Worm (Caenorhabditis elegans) whole organism, L1 larva: ENCODE measurements around the gene sid-1.
A peak's percentile ranks its signal among the peaks of the same experiment; 100 is the strongest.

Source experiments
- C16A3.4 ChIP-seq: fragments of 150-350 bp; optimal IDR thresholded peaks from 2 replicates; lab custom pipeline; 2014; ENCODE audit warnings: missing biosample characterization, missing genetic modification characterization
- aha-1 ChIP-seq: fragments of 150-350 bp; optimal IDR thresholded peaks from 2 replicates; lab custom pipeline; 2014; ENCODE audit warnings: missing biosample characterization, missing genetic modification characterization
- aly-2 ChIP-seq: fragments of 150-350 bp; optimal IDR thresholded peaks from 2 replicates; lab custom pipeline; 2014; ENCODE audit warnings: missing biosample characterization, missing genetic modification characterization
- blmp-1 ChIP-seq: fragments of 150-350 bp; optimal IDR thresholded peaks from 2 replicates; lab custom pipeline; 2014; ENCODE audit warnings: missing biosample characterization, missing genetic modification characterization
- ceh-63 ChIP-seq: fragments of 200-800 bp; sonication (Bioruptor generic); optimal IDR thresholded peaks from 2 replicates; lab custom pipeline; 2018; ENCODE audit warnings: mild to moderate bottlenecking, missing genetic modification characterization, missing compliant biosample characterization
- ceh-82 ChIP-seq, 3 experiments: fragments of 150-350 bp in 1 of 3; sonication (generic microtip) in 2 of 3; optimal IDR thresholded peaks; 2 replicates each; lab custom pipeline; 2014 to 2017; ENCODE audit warnings: missing biosample characterization in 3 of 3, missing genetic modification characterization in 3 of 3
- dpl-1 ChIP-seq, 3 experiments: fragments of 150-350 bp in 2 of 3; sonication (generic microtip) in 1 of 3; optimal IDR thresholded peaks; 2 replicates each; lab custom pipeline; 2014 to 2017; ENCODE audit warnings: missing biosample characterization in 3 of 3, missing genetic modification characterization in 3 of 3, missing genetic modification reagents in 3 of 3
- dsc-1 ChIP-seq: sonication (generic microtip); optimal IDR thresholded peaks from 2 replicates; lab custom pipeline; 2016; ENCODE audit warnings: mild to moderate bottlenecking, missing genetic modification characterization, missing compliant biosample characterization
- efl-1 ChIP-seq, 4 experiments: fragments of 150-350 bp; optimal IDR thresholded peaks in 3 of 4; peaks in 1 of 4; 1 replicate in 1 of 4; 2 replicates in 3 of 4; lab custom pipeline; 2014; ENCODE audit warnings: missing biosample characterization in 2 of 4, missing genetic modification characterization in 2 of 4, missing genetic modification reagents in 2 of 4
- elt-3 ChIP-seq, 6 experiments: fragments of 150-350 bp in 1 of 6; sonication (generic microtip); optimal IDR thresholded peaks; 2 replicates each; lab custom pipeline; 2017 to 2018; ENCODE audit warnings: missing biosample characterization in 6 of 6, missing genetic modification characterization in 6 of 6, inconsistent platforms in 1 of 6
- fkh-10 ChIP-seq: sonication (generic microtip); optimal IDR thresholded peaks from 2 replicates; lab custom pipeline; 2017; ENCODE audit warnings: missing biosample characterization, missing genetic modification reagents, missing genetic modification characterization
- fkh-8 ChIP-seq: sonication (generic microtip); optimal IDR thresholded peaks from 2 replicates; lab custom pipeline; 2016; ENCODE audit warnings: mild to moderate bottlenecking, missing genetic modification characterization, missing compliant biosample characterization
- fos-1 ChIP-seq: fragments of 150-350 bp; optimal IDR thresholded peaks from 2 replicates; lab custom pipeline; 2014; ENCODE audit warnings: missing biosample characterization, missing genetic modification characterization
- hlh-4 ChIP-seq: sonication (generic microtip); optimal IDR thresholded peaks from 2 replicates; lab custom pipeline; 2016; ENCODE audit warnings: mild to moderate bottlenecking, missing genetic modification characterization, missing compliant biosample characterization
- isw-1 ChIP-seq: fragments of 200-800 bp; sonication (Bioruptor generic); IDR thresholded peaks from 2 replicates; pipeline ENCODE4 v1.3.6; 2022; ENCODE audit warnings: missing genetic modification characterization, missing compliant biosample characterization
- jun-1 ChIP-seq: fragments of 150-350 bp; optimal IDR thresholded peaks from 2 replicates; lab custom pipeline; 2014; ENCODE audit warnings: missing biosample characterization, missing genetic modification reagents, missing genetic modification characterization
- lin-35 ChIP-seq, 2 experiments: fragments of 150-350 bp; optimal IDR thresholded peaks; 2 replicates each; lab custom pipeline; 2014; ENCODE audit warnings: missing biosample characterization in 2 of 2, missing genetic modification characterization in 2 of 2, missing genetic modification reagents in 2 of 2
- lir-3 ChIP-seq: sonication (generic microtip); optimal IDR thresholded peaks from 2 replicates; lab custom pipeline; 2016; ENCODE audit warnings: mild to moderate bottlenecking, missing genetic modification characterization, moderate library complexity, missing compliant biosample characterization; ENCODE audit not compliant: poor library complexity
- lsy-2 ChIP-seq, 2 experiments: fragments of 150-350 bp; optimal IDR thresholded peaks; 2 replicates each; lab custom pipeline; 2014; ENCODE audit warnings: missing biosample characterization in 2 of 2, missing genetic modification characterization in 2 of 2
- mdl-1 ChIP-seq, 2 experiments: fragments of 150-350 bp; optimal IDR thresholded peaks; 2 replicates each; lab custom pipeline; 2014 to 2017; ENCODE audit warnings: missing biosample characterization in 2 of 2, missing genetic modification characterization in 2 of 2, inconsistent platforms in 1 of 2
- mep-1 ChIP-seq: fragments of 150-350 bp; optimal IDR thresholded peaks from 2 replicates; lab custom pipeline; 2014; ENCODE audit warnings: missing biosample characterization, missing genetic modification characterization
- nhr-12 ChIP-seq: sonication (generic microtip); optimal IDR thresholded peaks from 2 replicates; lab custom pipeline; 2017; ENCODE audit warnings: missing biosample characterization, missing genetic modification characterization
- nhr-19 ChIP-seq: fragments of 200-800 bp; sonication (Bioruptor generic); conservative IDR thresholded peaks from 2 replicates; pipeline ENCODE4 v1.3.6; 2022; ENCODE audit warnings: missing genetic modification characterization, missing compliant biosample characterization
- nhr-20 ChIP-seq: sonication (generic microtip); optimal IDR thresholded peaks from 2 replicates; lab custom pipeline; 2016; ENCODE audit warnings: mild to moderate bottlenecking, missing genetic modification characterization, missing compliant biosample characterization
- nhr-237 ChIP-seq: fragments of 150-350 bp; optimal IDR thresholded peaks from 2 replicates; lab custom pipeline; 2014; ENCODE audit warnings: missing biosample characterization, missing genetic modification characterization
- nhr-28 ChIP-seq: fragments of 150-350 bp; optimal IDR thresholded peaks from 2 replicates; lab custom pipeline; 2014; ENCODE audit warnings: missing biosample characterization, missing genetic modification characterization
- nhr-47 ChIP-seq: sonication (generic microtip); optimal IDR thresholded peaks from 2 replicates; lab custom pipeline; 2016; ENCODE audit warnings: mild to moderate bottlenecking, missing genetic modification characterization, moderate library complexity, missing compliant biosample characterization
- nhr-77 ChIP-seq: fragments of 150-350 bp; optimal IDR thresholded peaks from 2 replicates; lab custom pipeline; 2014; ENCODE audit warnings: missing biosample characterization, missing genetic modification characterization
- nhr-85 ChIP-seq: sonication (generic microtip); peaks from one replicate; lab custom pipeline; 2016; ENCODE audit warnings: missing genetic modification characterization, inconsistent platforms, missing compliant biosample characterization
- rnt-1 ChIP-seq: sonication (generic microtip); optimal IDR thresholded peaks from 2 replicates; lab custom pipeline; 2016; ENCODE audit warnings: mild to moderate bottlenecking, missing genetic modification characterization, moderate library complexity, missing compliant biosample characterization
- skn-1 ChIP-seq: fragments of 150-350 bp; optimal IDR thresholded peaks from 2 replicates; lab custom pipeline; 2014; ENCODE audit warnings: missing biosample characterization, missing genetic modification characterization
- snpc-4 ChIP-seq: fragments of 150-350 bp; optimal IDR thresholded peaks from 2 replicates; lab custom pipeline; 2014; ENCODE audit warnings: missing biosample characterization, missing genetic modification characterization
- sox-4 ChIP-seq: sonication (generic microtip); optimal IDR thresholded peaks from 2 replicates; lab custom pipeline; 2016; ENCODE audit warnings: missing genetic modification characterization, missing compliant biosample characterization
- sptf-1 ChIP-seq: fragments of 150-350 bp; optimal IDR thresholded peaks from 2 replicates; lab custom pipeline; 2014; ENCODE audit warnings: missing biosample characterization, missing genetic modification characterization
- sup-37 ChIP-seq: fragments of 200-800 bp; sonication (Bioruptor generic); optimal IDR thresholded peaks from 2 replicates; lab custom pipeline; 2018; ENCODE audit warnings: mild to moderate bottlenecking, missing genetic modification characterization, missing compliant biosample characterization
- swsn-7 ChIP-seq: sonication (generic microtip); optimal IDR thresholded peaks from 2 replicates; lab custom pipeline; 2016; ENCODE audit warnings: missing genetic modification characterization, missing compliant biosample characterization
- tbx-2 ChIP-seq: sonication (generic microtip); optimal IDR thresholded peaks from 2 replicates; lab custom pipeline; 2016; ENCODE audit warnings: missing genetic modification characterization, missing compliant biosample characterization
- tlp-1 ChIP-seq: fragments of 150-350 bp; optimal IDR thresholded peaks from 2 replicates; lab custom pipeline; 2014; ENCODE audit warnings: missing biosample characterization, missing genetic modification characterization
- vab-15 ChIP-seq: sonication (generic microtip); optimal IDR thresholded peaks from 2 replicates; lab custom pipeline; 2017; ENCODE audit warnings: missing genotype, mild to moderate bottlenecking, missing genetic modification characterization, missing compliant biosample characterization
- xbp-1 ChIP-seq: sonication (generic microtip); optimal IDR thresholded peaks from 2 replicates; lab custom pipeline; 2016; ENCODE audit warnings: missing genetic modification characterization, missing compliant biosample characterization
- zip-4 ChIP-seq: fragments of 200-800 bp; sonication (Bioruptor generic); optimal IDR thresholded peaks from 2 replicates; lab custom pipeline; 2018; ENCODE audit warnings: mild to moderate bottlenecking, missing genetic modification characterization, moderate library complexity, missing compliant biosample characterization

Gene sid-1

ce11 chrV:5126793-5127192 lies 7.0 kb downstream of the sid-1 start, which contains the start of gene F14F9.5:
Gene F14F9.5, plus strand, starts transcription at chrV:5127093.
- TF ChIP-seq fkh-10 (GFP tag; lab: Kevin White, UChicago) (peak; percentile 81), nhr-20 (tag; lab: Kevin White, UChicago) (no peak)

ce11 chrV:5130018-5130417 lies 10.2 kb downstream of the sid-1 start, which contains the start of gene F14F9.8:
Gene F14F9.8, plus strand, starts transcription at chrV:5130318.
- TF ChIP-seq sox-4 (tag; lab: Kevin White, UChicago) (no peak), tlp-1 (tag; lab: Kevin White, UChicago) (no peak), isw-1 (GFP tag; lab: Robert Waterston, UW) (no peak), nhr-12 (tag; lab: Kevin White, UChicago) (no peak), nhr-85 (tag; lab: Kevin White, UChicago) (peak; percentile 72), rnt-1 (tag; lab: Kevin White, UChicago) (no peak), nhr-77 (tag; lab: Kevin White, UChicago) (no peak), blmp-1 (peak; percentile 16), fkh-8 (tag; lab: Kevin White, UChicago) (no peak), sup-37 (no peak), dsc-1 (tag; lab: Kevin White, UChicago) (no peak), skn-1 (tag; lab: Kevin White, UChicago) (no peak), tbx-2 (tag; lab: Kevin White, UChicago) (no peak), aly-2 (tag; lab: Kevin White, UChicago) (no peak)
- TF ChIP-seq, all 84 proteins: peak for 2

- TF ChIP-seq mdl-1 (tag; optimal IDR thresholded peaks at IDR 0.05; lab: Kevin White, UChicago) (no peak), lin-35 (GFP tag; optimal IDR thresholded peaks at IDR 0.05; lab: Kevin White, UChicago) (peak; percentile 21 to 42), elt-3 (tag; optimal IDR thresholded peaks at IDR 0.05; lab: Kevin White, UChicago) (no peak), nhr-237 (tag; lab: Kevin White, UChicago) (peak; percentile 22), zip-4 (GFP tag; lab: Kevin White, UChicago) (peak; percentile 68), sptf-1 (tag; lab: Kevin White, UChicago) (no peak), swsn-7 (tag; lab: Kevin White, UChicago) (peak; percentile 11), nhr-47 (tag; lab: Kevin White, UChicago) (peak; percentile 23), mep-1 (tag; lab: Kevin White, UChicago) (peak; percentile 51), nhr-28 (tag; lab: Kevin White, UChicago) (no peak), lsy-2 (tag; optimal IDR thresholded peaks at IDR 0.05; lab: Kevin White, UChicago) (peak in 1 of 2 experiments; percentile 71), efl-1 (optimal IDR thresholded peaks at IDR 0.05; lab: Kevin White, UChicago) (peak; percentile 38 to 65), efl-1 (GFP tag; optimal IDR thresholded peaks at IDR 0.05 in 1 of 2; lab: Kevin White, UChicago) (peak; percentile 45 to 48), tbx-2 (tag; lab: Kevin White, UChicago) (no peak), rnt-1 (tag; lab: Kevin White, UChicago) (peak; percentile 51), C16A3.4 (peak; percentile 23), nhr-77 (tag; lab: Kevin White, UChicago) (no peak), ceh-82 (tag; optimal IDR thresholded peaks at IDR 0.05; lab: Kevin White, UChicago) (peak; percentile 51 to 77 (median 55)), ceh-63 (no peak), skn-1 (tag; lab: Kevin White, UChicago) (peak; percentile 96), vab-15 (tag; lab: Kevin White, UChicago) (no peak), lir-3 (tag; lab: Kevin White, UChicago) (no peak), nhr-85 (tag; lab: Kevin White, UChicago) (peak; percentile 63), jun-1 (tag; lab: Kevin White, UChicago) (peak; percentile 22), fos-1 (tag; lab: Kevin White, UChicago) (no peak), blmp-1 (peak; percentile 4), snpc-4 (no peak), sox-4 (tag; lab: Kevin White, UChicago) (no peak), dpl-1 (GFP tag; optimal IDR thresholded peaks at IDR 0.05; lab: Kevin White, UChicago) (peak in 1 of 3 experiments; percentile 36), nhr-20 (tag; lab: Kevin White, UChicago) (peak; percentile 32), fkh-8 (tag; lab: Kevin White, UChicago) (peak; percentile 34), hlh-4 (no peak), aha-1 (no peak), xbp-1 (tag; lab: Kevin White, UChicago) (peak; percentile 17), nhr-19 (GFP tag; lab: Robert Waterston, UW) (no peak)
- TF ChIP-seq, all 84 proteins: peak for 19
Measured at ce11 chrV:5131380-5131779, 11.6 kb downstream of the sid-1 start.
